Fruit fly (Drosophila melanogaster) whole organism, embryonic: Measurements from ENCODE around the gene CG9948.

Experiments
- CG10209 ChIP-seq: fragments of 200-800 bp; sonication (Bioruptor generic); optimal IDR thresholded peaks from 3 replicates; lab custom pipeline; 2017; ENCODE audit warnings: missing biosample characterization, mild to moderate bottlenecking, missing genetic modification characterization, missing genetic modification reagents
- CG10462 ChIP-seq: fragments of 200-800 bp; sonication (Bioruptor generic); optimal IDR thresholded peaks from 2 replicates; lab custom pipeline; 2016; ENCODE audit warnings: missing biosample characterization, missing genetic modification characterization
- CG10979 ChIP-seq: fragments of 200-800 bp; sonication (Bioruptor generic); optimal IDR thresholded peaks from 2 replicates; lab custom pipeline; 2018; ENCODE audit warnings: missing biosample characterization, mild to moderate bottlenecking, missing genetic modification characterization, moderate library complexity
- CG11695 ChIP-seq: fragments of 200-800 bp; sonication (Bioruptor generic); IDR thresholded peaks from 3 replicates; pipeline ENCODE4 v1.3.6; 2022; ENCODE audit warnings: missing biosample characterization, missing genetic modification characterization
- CG1233 ChIP-seq: fragments of 200-800 bp; sonication (Bioruptor generic); optimal IDR thresholded peaks from 4 replicates; lab custom pipeline; 2018; ENCODE audit warnings: missing biosample characterization, mild to moderate bottlenecking, missing genetic modification characterization
- CG12391 ChIP-seq: fragments of 200-800 bp; sonication (Bioruptor generic); optimal IDR thresholded peaks from 3 replicates; lab custom pipeline; 2018; ENCODE audit warnings: missing biosample characterization, mild to moderate bottlenecking, missing genetic modification characterization, moderate library complexity
- CG1602 ChIP-seq: fragments of 200-800 bp; sonication (Bioruptor generic); optimal IDR thresholded peaks from 3 replicates; lab custom pipeline; 2016; ENCODE audit warnings: missing biosample characterization, missing genetic modification characterization
- CG16779 ChIP-seq: fragments of 200-800 bp; sonication (Bioruptor generic); IDR thresholded peaks from 2 replicates; pipeline ENCODE4 v1.3.6; 2022; ENCODE audit warnings: missing biosample characterization, missing genetic modification characterization
- CG17328 ChIP-seq: fragments of 200-800 bp; sonication (Bioruptor generic); IDR thresholded peaks from 2 replicates; pipeline ENCODE4 v1.3.6; 2022; ENCODE audit warnings: missing biosample characterization, missing genetic modification characterization
- CG17361 ChIP-seq: fragments of 200-800 bp; sonication (Bioruptor generic); IDR thresholded peaks from 3 replicates; pipeline ENCODE4 v1.3.6; 2022; ENCODE audit warnings: missing biosample characterization, missing genetic modification characterization
- CG18619 ChIP-seq: fragments of 200-800 bp; sonication (Bioruptor generic); optimal IDR thresholded peaks from 3 replicates; lab custom pipeline; 2017; ENCODE audit warnings: missing biosample characterization, mild to moderate bottlenecking, missing genetic modification characterization
- CG2875 ChIP-seq: fragments of 200-800 bp; sonication (Bioruptor generic); optimal IDR thresholded peaks from 2 replicates; lab custom pipeline; 2017; ENCODE audit warnings: missing biosample characterization, mild to moderate bottlenecking, missing genetic modification characterization, missing genetic modification reagents
- CG33557 ChIP-seq: fragments of 200-800 bp; sonication (Bioruptor generic); optimal IDR thresholded peaks from 2 replicates; lab custom pipeline; 2019; ENCODE audit warnings: missing biosample characterization, mild to moderate bottlenecking, missing genetic modification characterization, moderate library complexity
- CG3838 ChIP-seq: fragments of 200-800 bp; sonication (Bioruptor generic); optimal IDR thresholded peaks from 3 replicates; lab custom pipeline; 2016; ENCODE audit warnings: missing biosample characterization, missing genetic modification characterization
- CG4707 ChIP-seq: fragments of 200-800 bp; sonication (Bioruptor generic); optimal IDR thresholded peaks from 2 replicates; lab custom pipeline; 2018; ENCODE audit warnings: missing biosample characterization, mild to moderate bottlenecking, missing genetic modification characterization, moderate library complexity
- CG7839 ChIP-seq: fragments of 200-800 bp; sonication (Bioruptor generic); optimal IDR thresholded peaks from 3 replicates; lab custom pipeline; 2018; ENCODE audit warnings: missing biosample characterization, mild to moderate bottlenecking, missing genetic modification characterization, moderate library complexity
- D19A ChIP-seq: fragments of 200-800 bp; optimal IDR thresholded peaks from 3 replicates; lab custom pipeline; 2019; ENCODE audit warnings: missing biosample characterization, mild to moderate bottlenecking, missing genetic modification characterization, moderate library complexity
- Fer3 ChIP-seq: fragments of 200-800 bp; sonication (Bioruptor generic); optimal IDR thresholded peaks from 2 replicates; lab custom pipeline; 2018; ENCODE audit warnings: missing biosample characterization, mild to moderate bottlenecking, missing genetic modification characterization, moderate library complexity
- HLH3B ChIP-seq: fragments of 200-800 bp; sonication (Bioruptor generic); IDR thresholded peaks from 2 replicates; pipeline ENCODE4 v1.3.6; 2022; ENCODE audit warnings: missing biosample characterization, missing genetic modification characterization
- Hr51 ChIP-seq, 2 experiments: fragments of 200-800 bp; sonication (Bioruptor generic); optimal IDR thresholded peaks; 2 replicates in 1 of 2; 3 replicates in 1 of 2; lab custom pipeline; 2016 to 2018; ENCODE audit warnings: missing biosample characterization in 2 of 2, missing genetic modification characterization in 2 of 2, mild to moderate bottlenecking in 1 of 2, moderate library complexity in 1 of 2
- MBD-R2 ChIP-seq: fragments of 200-800 bp; sonication (Bioruptor generic); IDR thresholded peaks from 2 replicates; pipeline ENCODE4 v1.3.6; 2022; ENCODE audit warnings: missing biosample characterization, missing genetic modification characterization
- NC2α ChIP-seq: fragments of 200-800 bp; sonication (Bioruptor generic); optimal IDR thresholded peaks from 2 replicates; lab custom pipeline; 2016; ENCODE audit warnings: missing biosample characterization, missing genetic modification characterization
- PHDP ChIP-seq: fragments of 200-800 bp; sonication (Bioruptor generic); optimal IDR thresholded peaks from 3 replicates; lab custom pipeline; 2018; ENCODE audit warnings: missing biosample characterization, mild to moderate bottlenecking, missing genetic modification characterization, moderate library complexity
- Ptx1 ChIP-seq: fragments of 200-800 bp; sonication (Bioruptor generic); IDR thresholded peaks from 2 replicates; pipeline ENCODE4 v1.3.6; 2022; ENCODE audit warnings: missing biosample characterization, missing genetic modification characterization
- Sin3A ChIP-seq: fragments of >200 bp; optimal IDR thresholded peaks from 2 replicates; lab custom pipeline; 2018
- Sry-δ ChIP-seq: fragments of 200-800 bp; sonication (Bioruptor generic); optimal IDR thresholded peaks from 2 replicates; lab custom pipeline; 2016; ENCODE audit warnings: missing biosample characterization, missing genetic modification characterization
- Tbp ChIP-seq: fragments of >200 bp; optimal IDR thresholded peaks from 2 replicates; lab custom pipeline; 2018; ENCODE audit warnings: missing biosample characterization, missing genetic modification characterization
- Usf ChIP-seq: fragments of 200-800 bp; sonication (Bioruptor generic); optimal IDR thresholded peaks from 2 replicates; lab custom pipeline; 2017; ENCODE audit warnings: missing genotype, missing biosample characterization, missing genetic modification characterization
- Xbp1 ChIP-seq: fragments of 200-800 bp; sonication (Bioruptor generic); optimal IDR thresholded peaks from 3 replicates; lab custom pipeline; 2016; ENCODE audit warnings: missing biosample characterization, mild to moderate bottlenecking, missing genetic modification characterization
- az2 ChIP-seq: fragments of 200-800 bp; sonication (Bioruptor generic); optimal IDR thresholded peaks from 3 replicates; lab custom pipeline; 2016; ENCODE audit warnings: missing biosample characterization, missing genetic modification characterization
- bcd ChIP-seq: fragments of 200-800 bp; sonication (Bioruptor generic); optimal IDR thresholded peaks from 2 replicates; lab custom pipeline; 2017; ENCODE audit warnings: missing biosample characterization, mild to moderate bottlenecking, missing genetic modification characterization
- bsh ChIP-seq, 2 experiments: fragments of 200-800 bp; sonication (Bioruptor generic); optimal IDR thresholded peaks; 2 replicates each; lab custom pipeline; 2017 to 2018; ENCODE audit warnings: mild to moderate bottlenecking in 2 of 2, missing biosample characterization in 2 of 2, missing genetic modification characterization in 2 of 2, moderate library complexity in 1 of 2
- cad ChIP-seq: fragments of >200 bp; optimal IDR thresholded peaks from 2 replicates; lab custom pipeline; 2017; ENCODE audit warnings: missing biosample characterization, missing genetic modification characterization
- dpn ChIP-seq, 2 experiments: fragments of 200-800 bp; sonication (Bioruptor generic); optimal IDR thresholded peaks; 3 replicates each; lab custom pipeline; 2016; ENCODE audit warnings: missing biosample characterization in 2 of 2, missing genetic modification characterization in 2 of 2
- fd102C ChIP-seq: fragments of 200-800 bp; sonication (Bioruptor generic); optimal IDR thresholded peaks from 2 replicates; lab custom pipeline; 2018; ENCODE audit warnings: missing biosample characterization, mild to moderate bottlenecking, missing genetic modification characterization, moderate library complexity
- grau ChIP-seq: fragments of 200-800 bp; optimal IDR thresholded peaks from 3 replicates; lab custom pipeline; 2019; ENCODE audit warnings: missing biosample characterization, mild to moderate bottlenecking, missing genetic modification characterization, moderate library complexity
- gsb-n ChIP-seq: fragments of 200-800 bp; sonication (Bioruptor generic); optimal IDR thresholded peaks from 3 replicates; lab custom pipeline; 2018; ENCODE audit warnings: missing biosample characterization, mild to moderate bottlenecking, missing genetic modification characterization
- lab ChIP-seq: fragments of 200-800 bp; sonication (Bioruptor generic); optimal IDR thresholded peaks from 3 replicates; lab custom pipeline; 2017; ENCODE audit warnings: missing biosample characterization, missing genetic modification characterization, mild to moderate bottlenecking, moderate library complexity, missing genetic modification reagents
- lbe ChIP-seq: fragments of 200-800 bp; sonication (Bioruptor generic); optimal IDR thresholded peaks from 2 replicates; lab custom pipeline; 2016; ENCODE audit warnings: missing biosample characterization, mild to moderate bottlenecking, missing genetic modification characterization
- lola ChIP-seq, 3 experiments: fragments of >200 bp in 2 of 3; fragments of 200-800 bp in 1 of 3; sonication (Bioruptor generic) in 1 of 3; optimal IDR thresholded peaks; 2 replicates each; lab custom pipeline; 2017 to 2019; ENCODE audit warnings: missing biosample characterization in 3 of 3, missing genetic modification characterization in 3 of 3, mild to moderate bottlenecking in 1 of 3, moderate library complexity in 1 of 3
- mam ChIP-seq: fragments of 200-800 bp; sonication (Bioruptor generic); optimal IDR thresholded peaks from 3 replicates; lab custom pipeline; 2016; ENCODE audit warnings: missing biosample characterization, missing genetic modification characterization
- nerfin-2 ChIP-seq: fragments of 200-800 bp; sonication (Bioruptor generic); IDR thresholded peaks from 2 replicates; pipeline ENCODE4 v1.3.6; 2022; ENCODE audit warnings: missing biosample characterization, missing genetic modification characterization; ENCODE audit not compliant: partially characterized antibody
- org-1 ChIP-seq: fragments of 200-800 bp; sonication (Bioruptor generic); optimal IDR thresholded peaks from 2 replicates; lab custom pipeline; 2017; ENCODE audit warnings: missing biosample characterization, missing genetic modification characterization
- phol ChIP-seq: fragments of 200-800 bp; sonication (Bioruptor generic); optimal IDR thresholded peaks from 3 replicates; lab custom pipeline; 2018; ENCODE audit warnings: missing biosample characterization, mild to moderate bottlenecking, missing genetic modification characterization, moderate library complexity
- pum ChIP-seq: fragments of 200-800 bp; sonication (Bioruptor generic); optimal IDR thresholded peaks from 2 replicates; lab custom pipeline; 2016; ENCODE audit warnings: missing biosample characterization, missing genetic modification characterization
- sens ChIP-seq: fragments of 200-800 bp; sonication (Bioruptor generic); peaks from one replicate; lab custom pipeline; 2016; ENCODE audit warnings: missing biosample characterization, missing genetic modification characterization
- sr ChIP-seq: fragments of 200-800 bp; sonication (Bioruptor generic); IDR thresholded peaks from 3 replicates; pipeline ENCODE4 v1.3.6; 2022; ENCODE audit warnings: missing biosample characterization, missing genetic modification characterization
- zen ChIP-seq: fragments of 200-800 bp; sonication (Bioruptor generic); optimal IDR thresholded peaks from 3 replicates; lab custom pipeline; 2018; ENCODE audit warnings: missing biosample characterization, mild to moderate bottlenecking, missing genetic modification characterization, moderate library complexity
- zfh1 ChIP-seq: fragments of 200-800 bp; sonication (Bioruptor generic); IDR thresholded peaks from 3 replicates; pipeline ENCODE4 v1.3.6; 2022; ENCODE audit warnings: missing biosample characterization, missing genetic modification characterization

The CG9948 gene

DNA sequence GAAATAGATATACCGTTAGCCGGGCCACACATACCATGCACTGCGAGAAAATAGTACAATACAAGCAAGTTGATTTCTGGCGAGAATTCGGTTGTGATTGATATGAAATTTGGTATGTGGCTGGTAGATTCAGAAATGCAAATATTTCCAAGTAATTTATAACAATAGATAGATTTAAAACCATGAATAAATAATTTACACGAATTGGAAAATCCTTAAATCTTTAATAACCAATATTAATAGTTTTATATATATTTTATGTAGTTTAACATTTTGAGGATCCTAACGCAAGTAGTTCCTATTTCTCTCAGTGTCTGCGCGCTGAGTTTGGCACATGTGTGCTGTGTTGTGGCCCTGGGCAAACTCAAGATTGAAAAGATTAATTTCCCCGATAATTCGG lies 26.0 kb downstream of the CG9948 start (continued):
- TF ChIP-seq CG1602 (GFP tag; lab: Kevin White, UChicago) = peak; percentile 55
- peak; percentile 74 for TF ChIP-seq CG10979 (tag; lab: Kevin White, UChicago)
- TF ChIP-seq CG17328 = peak; percentile 34; the same call in 1 of the 2 replicates
- no peak for TF ChIP-seq CG16779 (GFP tag; lab: Robert Waterston, UW)
- peak; percentile 38 for TF ChIP-seq bcd (GFP tag; lab: Kevin White, UChicago)
- peak; percentile 56; the same call in 2 of the 3 replicates for TF ChIP-seq zfh1
- TF ChIP-seq lola (GFP tag; optimal IDR thresholded peaks at IDR 0.05; lab: Kevin White, UChicago) = peak in 1 of 3 experiments; percentile 83
- TF ChIP-seq Hr51 (GFP tag; optimal IDR thresholded peaks at IDR 0.05; lab: Kevin White, UChicago) = peak in 1 of 2 experiments; percentile 42
- TF ChIP-seq CG17361 (GFP tag; lab: Robert Waterston, UW) = peak; percentile 74
- 0 out of 3 replicates have a peak, but pooled peaks have one; percentile 36 for TF ChIP-seq CG11695 (GFP tag; lab: Robert Waterston, UW)
- peak; percentile 66 for TF ChIP-seq phol (tag; lab: Kevin White, UChicago)
- peak; percentile 32 for TF ChIP-seq CG10462 (GFP tag; lab: Kevin White, UChicago)
- peak; percentile 11 for TF ChIP-seq Sry-δ (GFP tag; lab: Kevin White, UChicago)
- TF ChIP-seq org-1 = peak; percentile 25
- peak; percentile 72 for TF ChIP-seq CG12391 (tag; lab: Kevin White, UChicago)
- peak; percentile 14 for TF ChIP-seq pum (GFP tag; lab: Kevin White, UChicago)
- no peak for TF ChIP-seq NC2α (GFP tag; lab: Kevin White, UChicago)
- no peak for TF ChIP-seq mam (GFP tag; lab: Kevin White, UChicago)
- peak; percentile 51 for TF ChIP-seq az2 (GFP tag; lab: Kevin White, UChicago)
- no peak for TF ChIP-seq cad (GFP tag; lab: Kevin White, UChicago)
- peak; percentile 87 for TF ChIP-seq sens (GFP tag; lab: Kevin White, UChicago)
- TF ChIP-seq CG7839 (tag; lab: Kevin White, UChicago) = peak; percentile 65
- TF ChIP-seq D19A = peak; percentile 43
- TF ChIP-seq MBD-R2 (GFP tag; lab: Robert Waterston, UW) = 0 out of 2 replicates have a peak, but pooled peaks have one; percentile 19
- TF ChIP-seq PHDP (tag; lab: Kevin White, UChicago) = peak; percentile 37
- no peak for TF ChIP-seq Sin3A (lab: Kevin White, UChicago)
- TF ChIP-seq CG18619 (GFP tag; lab: Kevin White, UChicago) = peak; percentile 36
- TF ChIP-seq nerfin-2 (GFP tag; lab: Robert Waterston, UW) = no peak
- TF ChIP-seq lab = peak; percentile 15
- TF ChIP-seq dpn (GFP tag; optimal IDR thresholded peaks at IDR 0.05; lab: Kevin White, UChicago) = peak in 1 of 2 experiments; percentile 30
- no peak for TF ChIP-seq CG4707 (GFP tag; lab: Kevin White, UChicago)
- no peak for TF ChIP-seq sr (GFP tag; lab: Robert Waterston, UW)
- peak; percentile 76 for TF ChIP-seq zen (tag; lab: Kevin White, UChicago)
- TF ChIP-seq CG10209 (GFP tag; lab: Kevin White, UChicago) = peak; percentile 49
- TF ChIP-seq CG2875 (GFP tag; lab: Kevin White, UChicago) = peak; percentile 25
- TF ChIP-seq grau (tag; lab: Kevin White, UChicago) = peak; percentile 68
- no peak for TF ChIP-seq Fer3 (tag; lab: Kevin White, UChicago)
- no peak for TF ChIP-seq Tbp (GFP tag; lab: Kevin White, UChicago)
- peak; percentile 57 for TF ChIP-seq fd102C (GFP tag; lab: Kevin White, UChicago)
- no peak for TF ChIP-seq CG3838 (GFP tag; lab: Kevin White, UChicago)
- peak; percentile 70 for TF ChIP-seq CG33557 (GFP tag; lab: Kevin White, UChicago)
- 0 out of 2 replicates have a peak, but pooled peaks have one; percentile 47 for TF ChIP-seq Ptx1 (GFP tag; lab: Robert Waterston, UW)
- no peak for TF ChIP-seq CG1233 (GFP tag; lab: Kevin White, UChicago)
- peak; percentile 38 for TF ChIP-seq Xbp1 (GFP tag; lab: Kevin White, UChicago)
- no peak; the same call in 1 of the 2 replicates for TF ChIP-seq HLH3B
- TF ChIP-seq gsb-n (tag; lab: Kevin White, UChicago) = peak; percentile 32
- TF ChIP-seq Usf = peak; percentile 33
- no peak for TF ChIP-seq lbe (GFP tag; lab: Kevin White, UChicago)
- peak in 1 of 2 experiments; percentile 58 for TF ChIP-seq bsh (GFP tag; optimal IDR thresholded peaks at IDR 0.05; lab: Kevin White, UChicago)
